Worm (Caenorhabditis elegans) whole organism, L2 larva: ENCODE results near the gene K03B4.6.

Experiments
- C34F6.9 ChIP-seq: fragments of 150-350 bp; optimal IDR thresholded peaks from 2 replicates; lab custom pipeline; 2014; ENCODE audit warnings: missing biosample characterization, missing genetic modification characterization
- F13H6.1 ChIP-seq: sonication (generic microtip); optimal IDR thresholded peaks from 2 replicates; lab custom pipeline; 2016; ENCODE audit warnings: missing genetic modification characterization, missing compliant biosample characterization
- R02D3.7 ChIP-seq: fragments of 150-350 bp; optimal IDR thresholded peaks from 2 replicates; lab custom pipeline; 2014; ENCODE audit warnings: missing biosample characterization, missing genetic modification characterization
- Y55F3AM.14 ChIP-seq: fragments of 200-800 bp; sonication (Bioruptor generic); optimal IDR thresholded peaks from 2 replicates; lab custom pipeline; 2018; ENCODE audit warnings: mild to moderate bottlenecking, missing genetic modification characterization, missing compliant biosample characterization
- ZK546.5 ChIP-seq: sonication (generic microtip); optimal IDR thresholded peaks from 2 replicates; lab custom pipeline; 2017; ENCODE audit warnings: missing biosample characterization, missing genetic modification characterization
- alr-1 ChIP-seq: fragments of 150-350 bp; optimal IDR thresholded peaks from 2 replicates; lab custom pipeline; 2014; ENCODE audit warnings: missing biosample characterization, missing genetic modification characterization
- aly-2 ChIP-seq: fragments of 150-350 bp; optimal IDR thresholded peaks from 2 replicates; lab custom pipeline; 2014; ENCODE audit warnings: missing biosample characterization, missing genetic modification characterization
- ama-1 ChIP-seq: fragments of 150-350 bp; optimal IDR thresholded peaks from 2 replicates; lab custom pipeline; 2018; ENCODE audit warnings: inconsistent platforms
- blmp-1 ChIP-seq: sonication (generic microtip); optimal IDR thresholded peaks from 2 replicates; lab custom pipeline; 2017; ENCODE audit warnings: missing genetic modification characterization, mild to moderate bottlenecking, missing compliant biosample characterization, antibody characterized with exemption, moderate library complexity; ENCODE audit not compliant: insufficient read depth
- ceh-16 ChIP-seq: fragments of 150-350 bp; optimal IDR thresholded peaks from 2 replicates; lab custom pipeline; 2014; ENCODE audit warnings: missing biosample characterization, missing genetic modification characterization
- ceh-82 ChIP-seq: fragments of 150-350 bp; optimal IDR thresholded peaks from 2 replicates; lab custom pipeline; 2014; ENCODE audit warnings: missing biosample characterization, missing genetic modification characterization
- crh-2 ChIP-seq: sonication (generic microtip); optimal IDR thresholded peaks from 2 replicates; lab custom pipeline; 2017; ENCODE audit warnings: missing biosample characterization, missing genetic modification characterization
- dmd-4 ChIP-seq: sonication (generic microtip); optimal IDR thresholded peaks from 2 replicates; lab custom pipeline; 2017; ENCODE audit warnings: missing biosample characterization, missing genetic modification characterization
- egl-27 ChIP-seq: sonication (generic microtip); optimal IDR thresholded peaks from 3 replicates; lab custom pipeline; 2017; ENCODE audit warnings: missing biosample characterization, missing genetic modification reagents, missing genetic modification characterization
- elt-3 ChIP-seq: sonication (generic microtip); optimal IDR thresholded peaks from 2 replicates; lab custom pipeline; 2017; ENCODE audit warnings: missing biosample characterization, missing genetic modification characterization
- fos-1 ChIP-seq: fragments of 150-350 bp; optimal IDR thresholded peaks from 2 replicates; lab custom pipeline; 2014; ENCODE audit warnings: missing biosample characterization, missing genetic modification characterization
- gmeb-1 ChIP-seq: fragments of 150-350 bp; optimal IDR thresholded peaks from 2 replicates; lab custom pipeline; 2014; ENCODE audit warnings: missing biosample characterization, missing genetic modification characterization
- lin-11 ChIP-seq: fragments of 150-350 bp; sonication (generic microtip); optimal IDR thresholded peaks from 2 replicates; lab custom pipeline; 2014; ENCODE audit warnings: missing biosample characterization, missing genetic modification characterization, inconsistent platforms, mixed read lengths
- lin-13 ChIP-seq: fragments of 150-350 bp; optimal IDR thresholded peaks from 2 replicates; lab custom pipeline; 2014; ENCODE audit warnings: missing biosample characterization, missing genetic modification reagents, missing genetic modification characterization
- lin-39 ChIP-seq: fragments of 150-350 bp; optimal IDR thresholded peaks from 2 replicates; lab custom pipeline; 2014; ENCODE audit warnings: missing biosample characterization, missing genetic modification reagents, missing genetic modification characterization
- lsy-2 ChIP-seq, 2 experiments: fragments of 150-350 bp in 1 of 2; sonication (generic microtip) in 1 of 2; optimal IDR thresholded peaks; 2 replicates each; lab custom pipeline; 2014 to 2017; ENCODE audit warnings: missing biosample characterization in 2 of 2, missing genetic modification characterization in 2 of 2
- mab-5 ChIP-seq: fragments of 150-350 bp; optimal IDR thresholded peaks from 2 replicates; lab custom pipeline; 2014; ENCODE audit warnings: missing biosample characterization, missing genetic modification characterization
- nhr-12 ChIP-seq: fragments of 150-350 bp; optimal IDR thresholded peaks from 2 replicates; lab custom pipeline; 2014; ENCODE audit warnings: missing biosample characterization, missing genetic modification characterization
- nhr-21 ChIP-seq: fragments of 150-350 bp; optimal IDR thresholded peaks from 2 replicates; lab custom pipeline; 2014; ENCODE audit warnings: missing biosample characterization, missing genetic modification characterization
- nhr-23 ChIP-seq: fragments of 150-350 bp; optimal IDR thresholded peaks from 2 replicates; lab custom pipeline; 2014; ENCODE audit warnings: missing biosample characterization, missing genetic modification reagents, missing genetic modification characterization
- nhr-237 ChIP-seq: fragments of 150-350 bp; optimal IDR thresholded peaks from 2 replicates; lab custom pipeline; 2014; ENCODE audit warnings: missing biosample characterization, missing genetic modification characterization
- nhr-6 ChIP-seq: fragments of 150-350 bp; optimal IDR thresholded peaks from 2 replicates; lab custom pipeline; 2014; ENCODE audit warnings: missing biosample characterization, missing genetic modification characterization
- nhr-77 ChIP-seq: fragments of 150-350 bp; optimal IDR thresholded peaks from 2 replicates; lab custom pipeline; 2014; ENCODE audit warnings: missing biosample characterization, missing genetic modification characterization
- peb-1 ChIP-seq: fragments of 150-350 bp; optimal IDR thresholded peaks from 2 replicates; lab custom pipeline; 2014; ENCODE audit warnings: missing biosample characterization, missing genetic modification characterization
- sem-4 ChIP-seq: fragments of 150-350 bp; optimal IDR thresholded peaks from 2 replicates; lab custom pipeline; 2014; ENCODE audit warnings: missing biosample characterization, missing genetic modification reagents, missing genetic modification characterization
- skn-1 ChIP-seq: sonication (generic microtip); optimal IDR thresholded peaks from 2 replicates; lab custom pipeline; 2017; ENCODE audit warnings: missing biosample characterization, missing genetic modification characterization
- sma-3 ChIP-seq: sonication (generic microtip); optimal IDR thresholded peaks from 2 replicates; lab custom pipeline; 2016; ENCODE audit warnings: missing genetic modification reagents, missing genetic modification characterization, missing compliant biosample characterization
- sma-9 ChIP-seq, 2 experiments: fragments of 150-350 bp in 1 of 2; sonication (generic microtip) in 1 of 2; optimal IDR thresholded peaks; 2 replicates each; lab custom pipeline; 2014 to 2016; ENCODE audit warnings: missing genetic modification characterization in 2 of 2, mild to moderate bottlenecking in 1 of 2, missing biosample characterization in 1 of 2, missing compliant biosample characterization in 1 of 2, missing genetic modification reagents in 1 of 2, moderate library complexity in 1 of 2
- snpc-4 ChIP-seq: fragments of 150-350 bp; optimal IDR thresholded peaks from 2 replicates; lab custom pipeline; 2014; ENCODE audit warnings: missing biosample characterization, missing genetic modification characterization
- unc-39 ChIP-seq: fragments of 150-350 bp; optimal IDR thresholded peaks from 2 replicates; lab custom pipeline; 2014; ENCODE audit warnings: missing biosample characterization, missing genetic modification characterization
- unc-62 ChIP-seq: fragments of 150-350 bp; optimal IDR thresholded peaks from 2 replicates; lab custom pipeline; 2014; ENCODE audit warnings: missing biosample characterization, missing genetic modification reagents, missing genetic modification characterization
- zag-1 ChIP-seq: fragments of 150-350 bp; optimal IDR thresholded peaks from 2 replicates; lab custom pipeline; 2014; ENCODE audit warnings: missing biosample characterization, missing genetic modification characterization

The K03B4.6 gene

DNA sequence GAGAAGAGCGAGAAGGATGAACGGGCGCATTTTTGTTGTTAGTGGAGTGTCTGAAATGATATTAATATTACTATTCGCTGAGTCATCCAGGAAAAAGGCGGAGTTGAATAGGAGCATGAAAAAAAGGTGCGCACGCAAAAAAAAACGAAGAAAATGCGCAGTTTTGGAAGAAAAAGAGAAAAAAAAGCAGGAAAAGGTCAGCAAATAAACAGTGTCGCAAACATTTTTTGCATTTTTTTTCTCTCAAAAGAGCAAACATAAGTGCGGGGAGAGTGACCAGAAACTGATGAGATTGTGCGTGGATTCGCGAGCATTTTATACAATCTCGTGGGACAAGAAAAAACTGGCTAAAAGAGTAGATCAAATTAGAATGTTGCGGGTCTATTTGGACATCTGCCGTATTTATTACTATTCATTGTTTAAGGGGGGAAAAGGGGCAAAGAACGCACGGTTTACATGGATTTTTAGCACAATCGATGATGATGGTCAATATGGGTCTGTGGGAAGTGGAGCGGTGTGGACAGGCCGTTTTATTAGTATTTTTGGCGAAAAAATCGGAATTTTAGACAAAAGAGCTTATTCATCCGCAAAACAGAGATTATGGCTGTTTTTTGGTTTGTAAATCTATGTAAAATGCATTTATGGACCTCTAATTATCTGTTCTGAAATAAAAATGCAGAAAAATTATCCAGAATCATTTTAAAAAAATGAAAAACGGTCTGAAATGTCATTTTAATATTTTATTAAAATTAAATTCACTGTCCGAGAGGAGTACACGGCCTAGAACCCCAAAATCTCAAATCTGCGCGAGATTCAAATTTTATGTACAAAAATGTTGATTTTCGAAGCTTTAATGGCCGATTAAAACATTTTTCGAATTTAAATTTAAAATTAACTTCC lies 16.6 kb upstream of the K03B4.6 start, which contains the start of gene cpg-8:
TSS of gene cpg-8 (minus strand) at position 51 of the 900 bp plus-strand sequence.
- TF ChIP-seq gmeb-1, result peak; percentile 64
- TF ChIP-seq C34F6.9 (tag; lab: Kevin White, UChicago), result peak; percentile 10
- no peak for TF ChIP-seq F13H6.1 (tag; lab: Kevin White, UChicago)
- no peak for TF ChIP-seq ceh-82

DNA sequence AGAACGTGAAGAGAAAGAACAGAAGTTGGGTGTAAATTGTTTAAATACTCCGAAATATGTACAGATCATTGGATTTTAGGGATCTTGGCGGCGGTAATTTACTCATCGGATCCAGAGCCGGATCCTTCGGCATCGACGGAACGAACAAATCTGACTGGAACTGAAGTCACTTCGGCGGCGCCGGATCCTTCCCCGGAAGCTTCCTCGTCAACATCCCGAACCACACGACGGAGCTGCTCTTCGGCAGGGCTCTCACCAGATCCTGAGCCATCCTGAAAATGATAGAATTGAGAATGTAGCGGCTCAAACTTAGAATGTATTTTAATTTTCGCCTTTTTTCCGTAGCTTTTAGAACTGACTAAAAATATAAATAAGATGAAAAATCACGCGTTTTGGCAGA lies 15.7 kb upstream of the K03B4.6 start:
- TF ChIP-seq lin-39 (tag; lab: Kevin White, UChicago) (no peak), unc-39 (no peak), ZK546.5 (tag; lab: Kevin White, UChicago) (no peak), Y55F3AM.14 (GFP tag; lab: Kevin White, UChicago) (no peak), nhr-237 (tag; lab: Kevin White, UChicago) (no peak), blmp-1 (tag; lab: Kevin White, UChicago) (no peak), ceh-82 (no peak), lsy-2 (tag; optimal IDR thresholded peaks at IDR 0.05; lab: Kevin White, UChicago) (no peak), aly-2 (tag; lab: Kevin White, UChicago) (no peak)

DNA sequence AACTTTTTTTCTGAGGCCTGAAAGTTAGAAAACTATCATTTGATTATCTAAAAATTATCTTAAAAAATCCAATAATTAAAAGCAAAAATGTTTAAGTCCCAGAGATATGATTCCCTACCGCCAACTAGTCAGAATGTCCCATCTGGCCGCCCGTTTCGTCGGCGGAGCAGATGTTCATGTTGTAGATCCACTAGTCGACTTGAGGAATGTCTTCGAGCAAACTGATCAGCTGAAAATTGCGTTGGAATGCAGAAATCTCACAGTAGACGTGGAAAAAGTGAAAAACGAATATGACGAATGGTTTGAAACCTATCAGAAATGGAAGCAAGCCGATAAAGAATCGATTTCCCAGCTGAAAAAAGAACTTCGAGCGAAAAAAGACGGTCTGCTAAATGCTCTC lies 13.2 kb upstream of the K03B4.6 start, which contains the start of gene K03B4.1:
TSS of gene K03B4.1 (plus strand) at position 97 of the 400 bp plus-strand sequence.
- TF ChIP-seq Y55F3AM.14 (GFP tag; lab: Kevin White, UChicago), result peak; percentile 68
- no peak for TF ChIP-seq crh-2
- TF ChIP-seq ama-1, result peak; percentile 49

DNA sequence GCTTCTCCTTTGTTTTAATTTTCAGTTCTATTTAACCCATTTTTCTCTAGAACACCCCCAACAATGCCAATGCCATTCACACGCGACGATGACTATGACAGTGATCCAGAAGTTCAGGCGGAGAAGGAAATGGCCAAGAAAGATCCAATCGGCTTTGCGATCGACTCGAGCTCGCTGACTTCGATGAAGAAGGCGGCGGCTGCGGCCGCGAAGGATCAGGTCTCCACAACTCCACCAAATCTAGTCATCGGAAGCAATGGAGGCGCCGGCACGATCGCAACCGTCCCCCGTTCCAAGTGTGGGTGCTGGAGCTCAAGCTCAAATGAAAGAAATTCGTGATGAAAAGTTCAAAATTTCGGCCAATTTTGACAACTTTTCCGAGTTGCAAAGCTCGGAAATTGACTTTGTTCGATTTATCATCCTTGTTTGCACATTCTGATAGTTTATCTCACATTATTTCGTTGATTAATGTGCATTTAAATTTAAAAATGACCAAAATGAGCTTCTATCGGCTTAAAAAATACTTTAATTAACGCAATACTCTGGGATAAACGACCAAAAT lies 12.0 kb upstream of the K03B4.6 start, which contains the start of gene K03B4.2:
TSS of gene K03B4.2 (plus strand) at position 51 of the 562 bp plus-strand sequence.
- peak; percentile 31 for TF ChIP-seq ama-1
- TF ChIP-seq C34F6.9 (tag; lab: Kevin White, UChicago), result no peak
- TF ChIP-seq crh-2, result peak; percentile 2
- no peak for TF ChIP-seq lin-39 (tag; lab: Kevin White, UChicago)
- no peak for TF ChIP-seq R02D3.7 (tag; lab: Kevin White, UChicago)
- TF ChIP-seq Y55F3AM.14 (GFP tag; lab: Kevin White, UChicago), result peak; percentile 33
- TF ChIP-seq unc-39, result no peak

ce11 chrV:4686680-4687470 lies 10.9 kb upstream of the K03B4.6 start, which contains the start of gene taf-10:
taf-10 (plus strand) TSS chrV:4687103.
- TF ChIP-seq ceh-82 (no peak), F13H6.1 (tag; lab: Kevin White, UChicago) (peak; percentile 5), mab-5 (tag; lab: Kevin White, UChicago) (peak; percentile 13), C34F6.9 (tag; lab: Kevin White, UChicago) (peak; percentile 45), nhr-6 (tag; lab: Kevin White, UChicago) (no peak), unc-62 (GFP tag; lab: Kevin White, UChicago) (no peak), sem-4 (tag; lab: Kevin White, UChicago) (no peak), lin-39 (tag; lab: Kevin White, UChicago) (no peak), egl-27 (no peak), lsy-2 (tag; optimal IDR thresholded peaks at IDR 0.05; lab: Kevin White, UChicago) (peak; percentile 5 to 48), ZK546.5 (tag; lab: Kevin White, UChicago) (no peak), peb-1 (tag; lab: Kevin White, UChicago) (no peak), lin-13 (GFP tag; lab: Kevin White, UChicago) (peak; percentile 42), lin-11 (tag; lab: Kevin White, UChicago) (peak; percentile 38), gmeb-1 (peak; percentile 66), snpc-4 (tag; lab: Kevin White, UChicago) (no peak), ama-1 (no peak), fos-1 (tag; lab: Kevin White, UChicago) (no peak), skn-1 (tag; lab: Kevin White, UChicago) (no peak), sma-3 (GFP tag; lab: Kevin White, UChicago) (peak; percentile 46), alr-1 (no peak), unc-39 (no peak), sma-9 (GFP tag; optimal IDR thresholded peaks at IDR 0.05; lab: Kevin White, UChicago) (peak; percentile 38), sma-9 (tag; optimal IDR thresholded peaks at IDR 0.05; lab: Kevin White, UChicago) (no peak), nhr-77 (tag; lab: Kevin White, UChicago) (no peak), blmp-1 (tag; lab: Kevin White, UChicago) (no peak), zag-1 (tag; lab: Kevin White, UChicago) (no peak), ceh-16 (tag; lab: Kevin White, UChicago) (no peak), nhr-12 (tag; lab: Kevin White, UChicago) (no peak), nhr-23 (no peak), crh-2 (no peak), elt-3 (tag; lab: Kevin White, UChicago) (no peak), nhr-21 (tag; lab: Kevin White, UChicago) (peak; percentile 7), dmd-4 (no peak), aly-2 (tag; lab: Kevin White, UChicago) (no peak), Y55F3AM.14 (GFP tag; lab: Kevin White, UChicago) (peak; percentile 0)
